Fruit fly (Drosophila melanogaster) Kc167 (cell line): ENCODE measurements around the gene CG15549.

Experiments
- Myc ChIP-seq: fragments of >200 bp; optimal IDR thresholded peaks from 2 replicates; lab custom pipeline; 2017; ENCODE audit warnings: missing external identifiers
- Sin3A ChIP-seq: fragments of >200 bp; optimal IDR thresholded peaks from 2 replicates; lab custom pipeline; 2018; ENCODE audit warnings: missing external identifiers
- h ChIP-seq: fragments of >200 bp; optimal IDR thresholded peaks from 3 replicates; lab custom pipeline; 2018; ENCODE audit warnings: missing external identifiers
- insv ChIP-seq: fragments of >200 bp; optimal IDR thresholded peaks from 3 replicates; lab custom pipeline; 2018; ENCODE audit warnings: missing external identifiers
- psq ChIP-seq: fragments of >200 bp; optimal IDR thresholded peaks from 2 replicates; lab custom pipeline; 2017; ENCODE audit warnings: missing external identifiers
- ttk ChIP-seq: sonication (Bioruptor generic); optimal IDR thresholded peaks from 2 replicates; lab custom pipeline; 2017; ENCODE audit warnings: missing external identifiers

CG15549 gene

dm6 chr3R:30936407-30936806 lies at the start of gene CG15549:
CG15549 (minus strand) TSS chr3R:30936507.
- TF ChIP-seq insv (lab: Kevin White, UChicago) (no peak), Sin3A (lab: Kevin White, UChicago) (no peak), ttk (lab: Kevin White, UChicago) (no peak), psq (lab: Kevin White, UChicago) (no peak), h (lab: Kevin White, UChicago) (no peak), Myc (lab: Kevin White, UChicago) (no peak)

DNA sequence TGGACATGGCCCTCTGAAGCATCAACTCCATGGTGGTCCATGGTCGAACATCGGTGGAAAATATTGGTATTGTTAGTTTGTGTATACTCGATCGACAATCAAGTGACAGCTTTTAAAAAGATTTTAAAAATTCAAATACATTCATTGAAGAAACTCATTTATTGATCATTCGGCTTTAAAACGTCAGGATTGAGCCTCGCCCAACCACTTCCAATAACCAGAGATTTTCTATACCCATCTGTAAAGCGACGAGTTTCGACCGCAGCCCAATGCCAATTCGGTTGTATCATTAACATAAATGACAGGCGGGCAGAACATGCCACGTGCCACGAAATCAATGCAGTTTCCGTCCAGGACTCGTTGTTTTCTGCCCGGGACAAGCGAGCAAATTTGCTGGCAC lies 27.9 kb upstream of the CG15549 start, which contains the start of gene Ctr1C:
Gene Ctr1C (minus strand): TSS at position 101 of the 400 bp plus-strand sequence.
- TF ChIP-seq Myc (lab: Kevin White, UChicago) (no peak), psq (lab: Kevin White, UChicago) (no peak), ttk (lab: Kevin White, UChicago) (no peak), insv (lab: Kevin White, UChicago) (no peak), Sin3A (lab: Kevin White, UChicago) (no peak), h (lab: Kevin White, UChicago) (no peak)

dm6 chr3R:30959400-30959799 lies 23.1 kb upstream of the CG15549 start, which contains the start of gene CG15548:
CG15548 (plus strand) TSS chr3R:30959700.
- TF ChIP-seq Sin3A (lab: Kevin White, UChicago) (no peak), psq (lab: Kevin White, UChicago) (no peak), insv (lab: Kevin White, UChicago) (no peak), Myc (lab: Kevin White, UChicago) (no peak), ttk (lab: Kevin White, UChicago) (no peak), h (lab: Kevin White, UChicago) (no peak)

- TF ChIP-seq Sin3A (lab: Kevin White, UChicago), result no peak
- no peak for TF ChIP-seq ttk (lab: Kevin White, UChicago)
- no peak for TF ChIP-seq psq (lab: Kevin White, UChicago)
- TF ChIP-seq Myc (lab: Kevin White, UChicago), result no peak
- TF ChIP-seq insv (lab: Kevin White, UChicago), result no peak
- TF ChIP-seq h (lab: Kevin White, UChicago), result no peak
Measured at dm6 chr3R:30946352-30946751, 10.0 kb upstream of the CG15549 start.

DNA sequence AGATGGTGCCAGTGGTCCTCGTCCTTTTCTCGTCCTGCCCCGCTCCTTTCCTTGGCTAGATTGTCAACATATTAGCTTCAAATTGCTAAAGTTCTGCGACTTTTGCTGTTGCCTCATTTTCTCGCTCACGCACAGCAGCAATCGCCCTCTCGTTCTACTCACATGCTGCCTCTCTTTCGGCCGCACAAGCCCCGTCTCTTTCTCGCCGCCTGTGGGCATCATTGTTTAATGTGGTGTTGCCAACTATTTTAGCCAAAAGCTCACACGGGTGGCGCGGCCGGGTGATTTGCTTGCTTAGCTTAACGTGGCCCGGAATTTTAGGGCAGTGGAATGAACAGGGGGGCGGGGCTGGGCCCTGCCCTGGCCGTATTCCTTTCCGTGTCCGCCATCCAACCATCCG lies 3.9 kb upstream of the CG15549 start:
- TF ChIP-seq h (lab: Kevin White, UChicago), result no peak
- TF ChIP-seq insv (lab: Kevin White, UChicago), result no peak
- no peak for TF ChIP-seq ttk (lab: Kevin White, UChicago)
- no peak for TF ChIP-seq psq (lab: Kevin White, UChicago)
- no peak for TF ChIP-seq Myc (lab: Kevin White, UChicago)
- no peak for TF ChIP-seq Sin3A (lab: Kevin White, UChicago)

DNA sequence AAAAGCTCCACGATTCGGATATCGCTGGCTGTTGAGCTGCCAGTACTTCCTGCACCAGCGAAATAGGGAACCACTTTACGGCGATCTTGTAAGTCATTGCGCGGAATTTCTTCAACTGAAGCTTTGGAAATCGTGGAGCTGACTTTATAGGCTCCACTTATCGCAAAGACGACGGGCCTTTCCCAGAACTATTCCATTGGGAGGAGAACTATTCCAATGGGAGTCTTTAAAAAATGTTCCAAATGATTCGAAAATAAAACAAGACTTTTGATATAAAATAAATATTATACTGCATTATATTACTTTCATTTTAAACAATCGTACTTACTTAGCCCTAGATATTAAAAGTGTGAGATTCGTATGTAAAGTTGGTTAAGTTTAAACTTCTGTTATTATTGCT lies 695 bp upstream of the CG15549 start, which contains the start of gene CG15550:
Gene CG15550 (minus strand): TSS at position 101 of the 400 bp plus-strand sequence.
- TF ChIP-seq psq (lab: Kevin White, UChicago) (no peak), ttk (lab: Kevin White, UChicago) (no peak), insv (lab: Kevin White, UChicago) (no peak), h (lab: Kevin White, UChicago) (no peak), Sin3A (lab: Kevin White, UChicago) (no peak), Myc (lab: Kevin White, UChicago) (no peak)

DNA sequence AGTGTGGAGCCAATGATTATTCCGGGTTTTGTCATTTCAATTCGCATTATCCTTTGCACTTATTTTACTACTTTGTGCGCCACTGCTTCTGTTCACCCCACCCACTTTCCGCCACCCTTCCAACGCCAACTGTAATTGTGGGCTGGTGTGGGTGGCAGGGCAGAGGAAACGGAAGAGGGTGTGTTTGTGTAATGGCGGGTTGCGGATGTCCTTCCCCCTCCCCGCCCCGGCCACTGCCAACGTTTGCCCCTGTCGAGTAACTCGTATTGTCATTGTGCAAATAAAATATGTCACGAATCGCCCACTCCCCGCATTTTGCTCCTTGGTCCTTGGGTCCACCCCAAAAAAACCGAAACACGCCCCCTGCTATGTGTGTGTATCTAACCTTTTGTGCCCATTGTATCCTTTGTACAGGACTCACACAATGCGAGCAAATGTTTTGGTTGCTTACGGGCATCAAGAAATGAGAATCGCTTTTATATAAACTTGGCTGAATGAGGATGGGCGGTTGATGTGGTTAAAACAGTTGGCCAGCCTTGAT lies 2.3 kb downstream of the CG15549 start:
- TF ChIP-seq Myc (lab: Kevin White, UChicago) (no peak), psq (lab: Kevin White, UChicago) (no peak), h (lab: Kevin White, UChicago) (no peak), ttk (lab: Kevin White, UChicago) (no peak), Sin3A (lab: Kevin White, UChicago) (no peak), insv (lab: Kevin White, UChicago) (no peak)

DNA sequence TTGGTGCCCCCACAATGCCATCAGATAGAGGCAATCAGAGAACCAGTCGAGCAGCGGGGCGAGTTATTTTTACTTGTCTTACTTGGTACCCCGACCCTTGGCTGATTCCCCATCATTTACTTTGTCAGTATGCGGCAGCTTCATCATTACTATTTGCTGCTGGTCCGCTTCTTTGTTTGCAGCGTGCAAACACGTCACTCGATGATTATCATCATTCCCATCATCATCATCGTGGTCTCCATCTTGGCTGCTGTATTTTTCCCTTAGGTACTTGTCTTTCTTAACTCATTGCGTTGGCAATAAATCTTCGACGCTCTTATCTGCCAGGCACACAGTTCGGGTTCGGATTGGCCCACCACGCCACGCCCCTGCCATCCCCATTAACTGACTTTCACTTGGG lies 4.2 kb downstream of the CG15549 start:
- TF ChIP-seq h (lab: Kevin White, UChicago) (no peak), Myc (lab: Kevin White, UChicago) (no peak), Sin3A (lab: Kevin White, UChicago) (no peak)

- TF ChIP-seq Myc (lab: Kevin White, UChicago), result no peak
- TF ChIP-seq psq (lab: Kevin White, UChicago), result no peak
- no peak for TF ChIP-seq ttk (lab: Kevin White, UChicago)
- TF ChIP-seq Sin3A (lab: Kevin White, UChicago), result no peak
- TF ChIP-seq insv (lab: Kevin White, UChicago), result no peak
- no peak for TF ChIP-seq h (lab: Kevin White, UChicago)
Measured at dm6 chr3R:30928634-30929033, 7.7 kb downstream of the CG15549 start.

- no peak for TF ChIP-seq Sin3A (lab: Kevin White, UChicago)
- TF ChIP-seq insv (lab: Kevin White, UChicago), result no peak
- TF ChIP-seq Myc (lab: Kevin White, UChicago), result no peak
- no peak for TF ChIP-seq ttk (lab: Kevin White, UChicago)
- TF ChIP-seq h (lab: Kevin White, UChicago), result no peak
- no peak for TF ChIP-seq psq (lab: Kevin White, UChicago)
Measured at dm6 chr3R:30926033-30926432, 10.3 kb downstream of the CG15549 start.

DNA sequence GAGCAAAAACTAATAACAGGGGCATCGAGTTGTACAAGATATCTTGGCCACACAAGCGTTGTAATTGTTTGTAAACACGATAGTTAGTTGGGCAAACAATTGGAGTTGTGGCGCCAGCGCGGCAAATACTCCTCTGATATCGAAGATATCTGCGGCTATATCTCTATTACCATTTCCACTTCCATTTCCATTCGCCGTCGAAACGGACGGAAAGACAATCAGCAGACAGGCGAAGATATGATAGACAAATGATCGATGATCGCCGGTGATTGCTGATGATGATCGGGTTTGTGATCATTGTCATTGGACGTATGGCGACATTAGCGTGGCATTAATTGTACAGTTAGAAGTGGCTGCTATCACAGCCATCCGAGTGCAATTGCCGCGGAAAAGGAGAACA lies 10.9 kb downstream of the CG15549 start:
- TF ChIP-seq ttk (lab: Kevin White, UChicago) (no peak), Sin3A (lab: Kevin White, UChicago) (no peak), insv (lab: Kevin White, UChicago) (no peak), h (lab: Kevin White, UChicago) (no peak), Myc (lab: Kevin White, UChicago) (no peak), psq (lab: Kevin White, UChicago) (no peak)
